Fruit fly (Drosophila melanogaster) whole organism, pupa: ENCODE data around the gene BuGZ.

Source experiments
- CG13204 ChIP-seq: fragments of 200-800 bp; sonication (Bioruptor generic); optimal IDR thresholded peaks from 2 replicates; lab custom pipeline; 2018; ENCODE audit warnings: missing biosample characterization, mild to moderate bottlenecking, missing genetic modification characterization, moderate library complexity
- CG14655 ChIP-seq: fragments of 200-800 bp; sonication (Bioruptor generic); optimal IDR thresholded peaks from 3 replicates; lab custom pipeline; 2017; ENCODE audit warnings: mild to moderate bottlenecking, missing biosample characterization, missing genetic modification reagents, missing genetic modification characterization
- CG32121 ChIP-seq: fragments of 200-800 bp; sonication (Bioruptor generic); IDR thresholded peaks from 2 replicates; pipeline ENCODE4 v1.3.6; 2022; ENCODE audit warnings: missing biosample characterization, missing genetic modification characterization
- Pif1B ChIP-seq: fragments of 200-800 bp; sonication (Bioruptor generic); optimal IDR thresholded peaks from 3 replicates; lab custom pipeline; 2016; ENCODE audit warnings: missing biosample characterization, missing genetic modification characterization

dm6 chr2L:16716771-16717170 lies 26.4 kb upstream of the BuGZ start:
- TF ChIP-seq CG13204 (no peak), CG32121 (GFP tag; lab: Robert Waterston, UW) (peak; percentile 63), Pif1B (GFP tag; lab: Kevin White, UChicago) (no peak), CG14655 (GFP tag; lab: Kevin White, UChicago) (no peak)
